Comparison of ENCODE assay signal across 5 fruit fly cellular contexts in the genomic region with DNA sequence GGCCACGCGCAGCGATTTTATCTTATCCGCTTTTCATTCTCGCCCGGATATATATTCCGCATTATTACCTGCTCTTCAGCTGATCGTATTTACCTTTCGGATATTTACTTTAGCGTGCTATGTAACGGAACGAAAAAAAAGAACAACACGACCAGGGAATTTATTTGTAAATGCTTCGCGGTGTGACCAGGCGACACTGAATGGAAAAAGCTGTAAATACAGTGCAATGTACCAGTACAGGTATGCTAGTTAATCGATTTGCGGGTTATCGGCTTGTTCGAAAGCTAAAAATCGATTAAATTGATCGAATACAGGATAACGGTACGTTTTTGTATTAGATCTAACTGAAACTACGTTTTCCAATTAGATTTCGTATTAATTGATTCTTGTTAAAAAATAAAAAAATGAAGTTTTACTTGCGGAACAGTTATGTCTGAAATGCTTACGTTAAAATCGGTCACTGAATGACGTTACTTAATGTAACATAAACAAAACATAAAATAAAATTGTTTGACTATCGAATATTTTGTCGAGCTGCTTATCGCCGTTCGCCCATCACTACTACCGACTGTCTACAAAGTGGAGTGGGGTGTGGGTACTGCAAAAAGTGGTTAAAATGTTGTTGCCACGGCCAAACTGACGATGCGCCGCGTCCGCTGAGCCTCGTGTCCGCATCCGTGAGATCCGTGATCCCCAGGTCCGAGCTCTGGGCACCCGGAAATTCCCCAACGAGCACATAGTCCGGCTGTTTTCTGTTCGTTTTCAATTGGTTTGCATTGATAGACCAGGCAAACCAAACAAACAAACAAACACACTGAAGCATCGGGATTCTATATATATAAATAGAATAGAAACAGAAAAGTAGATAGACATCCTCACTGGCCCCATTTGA.
A peak's percentile ranks its signal among the peaks of the same experiment; 100 is the strongest.
TF ChIP-seq lines count a peak whose summit lies in the region.

A gene (minus strand): TSS at position 203 of the 892 bp plus-strand sequence.
A gene (plus strand): TSS at position 553 of the 892 bp plus-strand sequence.

- TF ChIP-seq CTCF in whole organism, embryonic (GFP tag; optimal IDR thresholded peaks at IDR 0.05; lab: Kevin White, UChicago), result peak; percentile 7

TF ChIP-seq in whole organism, adult, 20 proteins besides CTCF, POLR2A, EP300 and RAD21 (continues in another document):
- TF ChIP-seq Clk (GFP tag; optimal IDR thresholded peaks at IDR 0.05; lab: Kevin White, UChicago), result peak; percentile 28
- peak; percentile 97 for TF ChIP-seq Crg-1 (GFP tag; optimal IDR thresholded peaks at IDR 0.05; lab: Kevin White, UChicago)
- peak; percentile 70 for TF ChIP-seq CG14711 (tag; optimal IDR thresholded peaks at IDR 0.05; lab: Kevin White, UChicago)
- TF ChIP-seq pad (GFP tag; optimal IDR thresholded peaks at IDR 0.05; lab: Kevin White, UChicago), result peak; percentile 77
- peak; percentile 86 for TF ChIP-seq CG12768 (GFP tag; optimal IDR thresholded peaks at IDR 0.05; lab: Kevin White, UChicago)
- peak; percentile 85 for TF ChIP-seq kay (GFP tag; lab: Kevin White, UChicago; ENCODE audit: borderline replicate concordance)
- TF ChIP-seq toe (GFP tag; optimal IDR thresholded peaks at IDR 0.05; lab: Kevin White, UChicago), result peak; percentile 52
- peak; percentile 94 for TF ChIP-seq Mnt (GFP tag; optimal IDR thresholded peaks at IDR 0.05; lab: Kevin White, UChicago)
- peak; percentile 59 for TF ChIP-seq CG7045 (GFP tag; optimal IDR thresholded peaks at IDR 0.05; lab: Kevin White, UChicago)
- peak; percentile 90 for TF ChIP-seq CG11617 (GFP tag; optimal IDR thresholded peaks at IDR 0.05; lab: Kevin White, UChicago)
- TF ChIP-seq CG33017 (tag; optimal IDR thresholded peaks at IDR 0.05; lab: Kevin White, UChicago), result peak; percentile 56
- no peak for TF ChIP-seq Hr96 (GFP tag; optimal IDR thresholded peaks at IDR 0.05; lab: Kevin White, UChicago)
- no peak for TF ChIP-seq CG5204 (GFP tag; optimal IDR thresholded peaks at IDR 0.05; lab: Kevin White, UChicago)
- TF ChIP-seq cnc (optimal IDR thresholded peaks at IDR 0.05; lab: Kevin White, UChicago), result no peak
- TF ChIP-seq CG7101 (tag; optimal IDR thresholded peaks at IDR 0.05; lab: Kevin White, UChicago), result peak; percentile 90

TF ChIP-seq in whole organism, embryonic, 481 proteins besides CTCF, POLR2A, EP300 and RAD21 (continues in another document):
- peak; percentile 39 for TF ChIP-seq fd96Cb (tag; optimal IDR thresholded peaks at IDR 0.05; lab: Kevin White, UChicago)
- peak; percentile 75 for TF ChIP-seq jumu (GFP tag; optimal IDR thresholded peaks at IDR 0.05; lab: Kevin White, UChicago)
- peak; percentile 51 for TF ChIP-seq D19A (tag; optimal IDR thresholded peaks at IDR 0.05; lab: Kevin White, UChicago)
- peak; percentile 44 for TF ChIP-seq fu2 (GFP tag; optimal IDR thresholded peaks at IDR 0.05; lab: Kevin White, UChicago)
- TF ChIP-seq cwo (GFP tag; optimal IDR thresholded peaks at IDR 0.05; lab: Kevin White, UChicago), result peak; percentile 62
- TF ChIP-seq CG33557 (GFP tag; optimal IDR thresholded peaks at IDR 0.05; lab: Kevin White, UChicago), result peak; percentile 90
- TF ChIP-seq trem (tag; optimal IDR thresholded peaks at IDR 0.05; lab: Kevin White, UChicago), result peak; percentile 68
- peak; percentile 91 for TF ChIP-seq CG17568 (GFP tag; optimal IDR thresholded peaks at IDR 0.05; lab: Kevin White, UChicago)
- TF ChIP-seq CG8944 (GFP tag; optimal IDR thresholded peaks at IDR 0.05; lab: Kevin White, UChicago), result peak; percentile 68
- TF ChIP-seq ERR (GFP tag; optimal IDR thresholded peaks at IDR 0.05; lab: Kevin White, UChicago), result peak; percentile 73
- TF ChIP-seq CG14441 (GFP tag; IDR thresholded peaks at IDR 0.05; lab: Robert Waterston, UW), result peak; percentile 56; the same call in 1 of the 2 replicates
- TF ChIP-seq Hr3 (GFP tag; optimal IDR thresholded peaks at IDR 0.05; lab: Kevin White, UChicago), result peak; percentile 28
- TF ChIP-seq Scr (GFP tag; IDR thresholded peaks at IDR 0.05; lab: Robert Waterston, UW; ENCODE audit: partially characterized antibody), result peak; percentile 66
- TF ChIP-seq CG18764 (GFP tag; optimal IDR thresholded peaks at IDR 0.05; lab: Kevin White, UChicago), result peak; percentile 80
- peak; percentile 70 for TF ChIP-seq bbx (GFP tag; IDR thresholded peaks at IDR 0.05; lab: Robert Waterston, UW; ENCODE audit: partially characterized antibody)

TF ChIP-seq in whole organism, prepupa, 60 proteins besides CTCF, POLR2A, EP300 and RAD21 (continues in another document):
- no peak for TF ChIP-seq lz (GFP tag; optimal IDR thresholded peaks at IDR 0.05; lab: Kevin White, UChicago)
- no peak for TF ChIP-seq Hr39 (GFP tag; optimal IDR thresholded peaks at IDR 0.05; lab: Kevin White, UChicago)
- no peak for TF ChIP-seq fd85E (GFP tag; optimal IDR thresholded peaks at IDR 0.05; lab: Kevin White, UChicago)
- peak; percentile 58 for TF ChIP-seq CG34406 (GFP tag; optimal IDR thresholded peaks at IDR 0.05; lab: Kevin White, UChicago)
- TF ChIP-seq Met (GFP tag; optimal IDR thresholded peaks at IDR 0.05; lab: Kevin White, UChicago), result peak; percentile 54
- TF ChIP-seq Blimp-1 (GFP tag; optimal IDR thresholded peaks at IDR 0.05; lab: Kevin White, UChicago), result peak; percentile 29
- peak; percentile 24 for TF ChIP-seq spab (GFP tag; optimal IDR thresholded peaks at IDR 0.05; lab: Kevin White, UChicago)
- no peak; the same call in 2 of the 3 replicates for TF ChIP-seq eg (GFP tag; IDR thresholded peaks at IDR 0.05; lab: Robert Waterston, UW)
- TF ChIP-seq CG6808 (GFP tag; optimal IDR thresholded peaks at IDR 0.05; lab: Kevin White, UChicago), result peak; percentile 74
- peak; percentile 54 for TF ChIP-seq Sox102F (GFP tag; optimal IDR thresholded peaks at IDR 0.05; lab: Kevin White, UChicago)
- peak; percentile 72 for TF ChIP-seq esn (GFP tag; optimal IDR thresholded peaks at IDR 0.05; lab: Kevin White, UChicago)
- no peak for TF ChIP-seq Smox (GFP tag; optimal IDR thresholded peaks at IDR 0.05; lab: Kevin White, UChicago)
- TF ChIP-seq CG32006 (GFP tag; optimal IDR thresholded peaks at IDR 0.05; lab: Kevin White, UChicago), result no peak
- TF ChIP-seq CG11902 (GFP tag; optimal IDR thresholded peaks at IDR 0.05; lab: Kevin White, UChicago), result no peak
- TF ChIP-seq CG6854 (GFP tag; optimal IDR thresholded peaks at IDR 0.05; lab: Kevin White, UChicago), result peak; percentile 66
- peak; percentile 65 for TF ChIP-seq CG9139 (GFP tag; optimal IDR thresholded peaks at IDR 0.05; lab: Kevin White, UChicago)

TF ChIP-seq in whole organism, pupa, 21 proteins besides CTCF, POLR2A, EP300 and RAD21 (continues in another document):
- TF ChIP-seq Pif1A (GFP tag; optimal IDR thresholded peaks at IDR 0.05; lab: Kevin White, UChicago) (peak; percentile 77), CG17806 (tag; optimal IDR thresholded peaks at IDR 0.05; lab: Kevin White, UChicago) (peak; percentile 18), Pif1B (GFP tag; optimal IDR thresholded peaks at IDR 0.05; lab: Kevin White, UChicago) (peak; percentile 8), gl (tag; optimal IDR thresholded peaks at IDR 0.05; lab: Kevin White, UChicago) (peak; percentile 65), EcR (GFP tag; optimal IDR thresholded peaks at IDR 0.05; lab: Kevin White, UChicago) (peak; percentile 42), rn (GFP tag; IDR thresholded peaks at IDR 0.05; lab: Robert Waterston, UW) (no peak), Snoo (tag; optimal IDR thresholded peaks at IDR 0.05; lab: Kevin White, UChicago) (peak; percentile 17), CG4496 (GFP tag; IDR thresholded peaks at IDR 0.05; lab: Robert Waterston, UW) (no peak), CG9948 (tag; optimal IDR thresholded peaks at IDR 0.05; lab: Kevin White, UChicago) (no peak), CG8301 (tag; optimal IDR thresholded peaks at IDR 0.05; lab: Kevin White, UChicago) (peak; percentile 6), CG13204 (GFP tag; optimal IDR thresholded peaks at IDR 0.05; lab: Kevin White, UChicago) (peak; percentile 24), CG32121 (GFP tag; IDR thresholded peaks at IDR 0.05; lab: Robert Waterston, UW) (0 out of 2 replicates have a peak, but pooled peaks have one; percentile 9), CG14655 (GFP tag; optimal IDR thresholded peaks at IDR 0.05; lab: Kevin White, UChicago) (no peak), CG12605 (GFP tag; IDR thresholded peaks at IDR 0.05; lab: Robert Waterston, UW) (0 out of 2 replicates have a peak, but pooled peaks have one; percentile 28), CG15710 (tag; optimal IDR thresholded peaks at IDR 0.05; lab: Kevin White, UChicago) (peak; percentile 31), CG34367 (tag; optimal IDR thresholded peaks at IDR 0.05; lab: Kevin White, UChicago) (peak; percentile 45), Ets98B (GFP tag; IDR thresholded peaks at IDR 0.05; lab: Robert Waterston, UW) (peak; percentile 34), CG8159 (tag; optimal IDR thresholded peaks at IDR 0.05; lab: Kevin White, UChicago) (peak; percentile 29)

TF ChIP-seq in whole organism, wandering third instar larva, 38 proteins besides CTCF, POLR2A, EP300 and RAD21 (continues in another document):
- TF ChIP-seq dmrt93B (GFP tag; optimal IDR thresholded peaks at IDR 0.05; lab: Kevin White, UChicago), result peak; percentile 47
- TF ChIP-seq fru (GFP tag; optimal IDR thresholded peaks at IDR 0.05; lab: Kevin White, UChicago), result peak; percentile 65
- no peak for TF ChIP-seq sage (GFP tag; optimal IDR thresholded peaks at IDR 0.05; lab: Kevin White, UChicago)
- peak; percentile 52 for TF ChIP-seq dsf (GFP tag; optimal IDR thresholded peaks at IDR 0.05; lab: Kevin White, UChicago; ENCODE audit: borderline replicate concordance)
- TF ChIP-seq CG32264 (GFP tag; optimal IDR thresholded peaks at IDR 0.05; lab: Kevin White, UChicago), result peak; percentile 30
- no peak for TF ChIP-seq Dfd (GFP tag; optimal IDR thresholded peaks at IDR 0.05; lab: Kevin White, UChicago)
- no peak for TF ChIP-seq CrebA (GFP tag; optimal IDR thresholded peaks at IDR 0.05; lab: Kevin White, UChicago; ENCODE audit: borderline replicate concordance)
- TF ChIP-seq lola (GFP tag; optimal IDR thresholded peaks at IDR 0.05; lab: Kevin White, UChicago), result no peak
- TF ChIP-seq usp (GFP tag; optimal IDR thresholded peaks at IDR 0.05; lab: Kevin White, UChicago), result no peak
- TF ChIP-seq br (GFP tag; optimal IDR thresholded peaks at IDR 0.05; lab: Kevin White, UChicago), result peak; percentile 85
- peak; percentile 54 for TF ChIP-seq psq (GFP tag; optimal IDR thresholded peaks at IDR 0.05; lab: Kevin White, UChicago)
- TF ChIP-seq brk (GFP tag; optimal IDR thresholded peaks at IDR 0.05; lab: Kevin White, UChicago), result no peak
- TF ChIP-seq Dif (GFP tag; optimal IDR thresholded peaks at IDR 0.05; lab: Kevin White, UChicago; ENCODE audit: partially characterized antibody), result no peak
- TF ChIP-seq rgr (GFP tag; optimal IDR thresholded peaks at IDR 0.05; lab: Kevin White, UChicago), result peak; percentile 74
- peak; percentile 96 for TF ChIP-seq Hr83 (GFP tag; optimal IDR thresholded peaks at IDR 0.05; lab: Kevin White, UChicago; ENCODE audit: poor library complexity, severe bottlenecking)
- peak; percentile 4 for TF ChIP-seq sv (GFP tag; optimal IDR thresholded peaks at IDR 0.05; lab: Kevin White, UChicago)
- peak in 1 of 2 experiments; percentile 64 for TF ChIP-seq foxo (GFP tag; optimal IDR thresholded peaks at IDR 0.05; lab: Kevin White, UChicago)
- TF ChIP-seq N (GFP tag; optimal IDR thresholded peaks at IDR 0.05; lab: Kevin White, UChicago), result no peak
- TF ChIP-seq h (GFP tag; optimal IDR thresholded peaks at IDR 0.05; lab: Kevin White, UChicago), result peak; percentile 83
